Fruit fly (Drosophila melanogaster): Measurements from ENCODE around the gene Ucp4C.

Ucp4C gene

DNA sequence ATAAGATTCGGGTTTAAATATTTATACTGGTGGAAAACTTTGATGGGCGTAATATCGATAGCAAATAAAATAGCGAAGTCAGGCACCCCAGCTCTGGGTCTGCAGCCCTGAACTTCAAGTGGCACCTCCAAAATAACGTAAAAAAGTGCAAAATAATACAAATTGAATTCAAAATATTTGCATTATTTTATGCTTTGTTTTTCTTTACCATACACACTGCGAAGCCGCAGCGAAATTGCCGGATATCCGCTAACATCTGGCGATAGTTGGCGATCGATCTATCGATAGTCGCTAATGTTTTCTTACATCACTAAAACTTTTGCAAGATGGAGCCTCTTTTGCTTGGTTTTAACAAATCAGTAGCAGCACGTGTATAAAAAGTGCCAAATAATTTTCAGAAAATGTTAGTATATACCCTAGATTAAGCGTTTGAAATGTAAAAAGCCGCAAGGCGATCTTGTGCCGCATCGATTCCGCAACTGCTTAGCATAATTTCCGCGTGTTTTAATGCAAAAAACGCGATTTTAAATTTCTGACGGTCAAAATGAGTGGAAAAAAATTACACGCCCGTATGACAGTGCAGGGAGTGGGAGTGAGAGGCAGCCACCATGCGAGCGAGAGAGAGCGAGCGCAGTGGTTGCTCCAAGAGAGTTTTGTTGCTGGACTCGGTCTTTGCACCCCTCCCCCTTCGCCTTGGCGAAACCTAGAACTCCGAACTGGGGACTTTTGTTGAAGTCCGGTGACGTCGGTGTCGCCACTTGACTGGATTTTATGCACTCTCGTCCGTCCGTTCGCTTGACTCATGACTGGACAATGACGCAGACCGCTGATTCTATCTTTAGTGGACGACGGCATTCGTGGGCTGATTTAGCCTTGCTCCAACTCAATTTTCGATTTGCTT lies 13.3 kb downstream of the Ucp4C start, which contains the start of gene eIF4A (continued):
- peak; percentile 67 for TF ChIP-seq nom (GFP tag; optimal IDR thresholded peaks at IDR 0.05)
- TF ChIP-seq Ravus (GFP tag; IDR thresholded peaks at IDR 0.05) = no peak
- TF ChIP-seq wdn (GFP tag; IDR thresholded peaks at IDR 0.05) = no peak
- TF ChIP-seq CG34376 (GFP tag; optimal IDR thresholded peaks at IDR 0.05) = no peak
- no peak for TF ChIP-seq CG12155 (GFP tag; optimal IDR thresholded peaks at IDR 0.05)
- TF ChIP-seq CG12219 (GFP tag; optimal IDR thresholded peaks at IDR 0.05) = peak; percentile 17
- TF ChIP-seq hb (GFP tag; IDR thresholded peaks at IDR 0.05; ENCODE audit: partially characterized antibody) = no peak
- TF ChIP-seq Rx (GFP tag; IDR thresholded peaks at IDR 0.05) = no peak
- no peak; the same call in 3 of the 4 replicates for TF ChIP-seq Gug (GFP tag; IDR thresholded peaks at IDR 0.05)
- peak; percentile 41 for TF ChIP-seq CG7987 (GFP tag; optimal IDR thresholded peaks at IDR 0.05)
- no peak for TF ChIP-seq Bdp1 (GFP tag; optimal IDR thresholded peaks at IDR 0.05)
- TF ChIP-seq az2 (GFP tag; optimal IDR thresholded peaks at IDR 0.05) = no peak
- TF ChIP-seq bigmax (GFP tag; optimal IDR thresholded peaks at IDR 0.05) = peak; percentile 40
- TF ChIP-seq toy (GFP tag; IDR thresholded peaks at IDR 0.05) = no peak
- no peak for TF ChIP-seq Poxn (GFP tag; IDR thresholded peaks at IDR 0.05)
- TF ChIP-seq insv (GFP tag; optimal IDR thresholded peaks at IDR 0.05) = no peak
- TF ChIP-seq CG43689 (GFP tag; IDR thresholded peaks at IDR 0.05) = no peak
- no peak for TF ChIP-seq Lpt (GFP tag; optimal IDR thresholded peaks at IDR 0.05)
- no peak for TF ChIP-seq pho (GFP tag; optimal IDR thresholded peaks at IDR 0.05)
- no peak for TF ChIP-seq Hmr (GFP tag; optimal IDR thresholded peaks at IDR 0.05)
- no peak for TF ChIP-seq Dbx (GFP tag; IDR thresholded peaks at IDR 0.05)
- peak; percentile 12 for TF ChIP-seq CG17829 (tag; optimal IDR thresholded peaks at IDR 0.05)
- no peak for TF ChIP-seq Ada2b (GFP tag; IDR thresholded peaks at IDR 0.05)
- TF ChIP-seq CG4328 (GFP tag; optimal IDR thresholded peaks at IDR 0.05) = no peak
- no peak for TF ChIP-seq Dll (GFP tag; IDR thresholded peaks at IDR 0.05; ENCODE audit: partially characterized antibody)
- TF ChIP-seq Lhr (GFP tag; optimal IDR thresholded peaks at IDR 0.05) = peak; percentile 76
- TF ChIP-seq Myb (GFP tag; optimal IDR thresholded peaks at IDR 0.05) = peak; percentile 19
- peak; percentile 10 for TF ChIP-seq CG12299 (tag; optimal IDR thresholded peaks at IDR 0.05)
- no peak for TF ChIP-seq Nf-YC (tag; optimal IDR thresholded peaks at IDR 0.05)
- TF ChIP-seq chinmo (GFP tag; IDR thresholded peaks at IDR 0.05; ENCODE audit: partially characterized antibody) = no peak
- no peak for TF ChIP-seq trh (GFP tag; optimal IDR thresholded peaks at IDR 0.05)
- TF ChIP-seq D19B (GFP tag; optimal IDR thresholded peaks at IDR 0.05) = no peak
- TF ChIP-seq CG1647 (GFP tag; optimal IDR thresholded peaks at IDR 0.05) = no peak
- no peak for TF ChIP-seq CG3726 (GFP tag; IDR thresholded peaks at IDR 0.05)
- no peak for TF ChIP-seq Tbp (GFP tag; optimal IDR thresholded peaks at IDR 0.05)
- peak; percentile 89 for TF ChIP-seq cwo (GFP tag; optimal IDR thresholded peaks at IDR 0.05)
- TF ChIP-seq CG17361 (GFP tag; IDR thresholded peaks at IDR 0.05) = no peak
- peak; percentile 54 for TF ChIP-seq CG12659 (GFP tag; optimal IDR thresholded peaks at IDR 0.05)
- TF ChIP-seq Meics (GFP tag; optimal IDR thresholded peaks at IDR 0.05) = peak; percentile 15
- TF ChIP-seq CG7963 (GFP tag; IDR thresholded peaks at IDR 0.05; ENCODE audit: partially characterized antibody) = no peak
- no peak for TF ChIP-seq klu (GFP tag; IDR thresholded peaks at IDR 0.05)
- no peak for TF ChIP-seq Hr3 (GFP tag; optimal IDR thresholded peaks at IDR 0.05)
- TF ChIP-seq mam (GFP tag; optimal IDR thresholded peaks at IDR 0.05) = no peak
- TF ChIP-seq usp (GFP tag; optimal IDR thresholded peaks at IDR 0.05) = no peak
- TF ChIP-seq NC2β (GFP tag; optimal IDR thresholded peaks at IDR 0.05) = peak; percentile 49
- peak; percentile 1 for TF ChIP-seq CG30403 (GFP tag; optimal IDR thresholded peaks at IDR 0.05)
- no peak for TF ChIP-seq sd (tag; optimal IDR thresholded peaks at IDR 0.05)
- TF ChIP-seq Lim3 (GFP tag; IDR thresholded peaks at IDR 0.05) = no peak
- TF ChIP-seq H15 (GFP tag; IDR thresholded peaks at IDR 0.05) = no peak
- TF ChIP-seq CG14860 (GFP tag; IDR thresholded peaks at IDR 0.05; ENCODE audit: partially characterized antibody) = no peak
